Fruit fly (Drosophila melanogaster) whole organism, wandering third instar larva: Measurements from ENCODE around the gene Hez.

Source experiments
- OdsH ChIP-seq: fragments of 200-800 bp; sonication (Bioruptor generic); optimal IDR thresholded peaks from 2 replicates; lab custom pipeline; 2016; ENCODE audit warnings: missing biosample characterization, mild to moderate bottlenecking, missing genetic modification characterization
- usp ChIP-seq: fragments of >200 bp; optimal IDR thresholded peaks from 2 replicates; lab custom pipeline; 2017; ENCODE audit warnings: missing biosample characterization, missing genetic modification characterization

- TF ChIP-seq OdsH (GFP tag; lab: Kevin White, UChicago) (no peak), usp (GFP tag; lab: Kevin White, UChicago) (no peak)
Observed at dm6 chr3L:9853140-9853746, 41.3 kb downstream of the Hez start.
